Worm (Caenorhabditis elegans) whole organism, L1 larva: ENCODE results near the gene smf-1.

Source experiments
- ces-1 ChIP-seq: fragments of 150-350 bp; optimal IDR thresholded peaks from 2 replicates; lab custom pipeline; 2014; ENCODE audit warnings: missing biosample characterization, missing genetic modification reagents, missing genetic modification characterization
- jun-1 ChIP-seq: fragments of 150-350 bp; optimal IDR thresholded peaks from 2 replicates; lab custom pipeline; 2014; ENCODE audit warnings: missing biosample characterization, missing genetic modification reagents, missing genetic modification characterization
- lin-14 ChIP-seq: fragments of 200-800 bp; sonication (Bioruptor generic); optimal IDR thresholded peaks from 2 replicates; lab custom pipeline; 2018; ENCODE audit warnings: mild to moderate bottlenecking, missing genetic modification characterization, moderate library complexity, missing compliant biosample characterization
- unc-130 ChIP-seq: fragments of 150-350 bp; optimal IDR thresholded peaks from 2 replicates; lab custom pipeline; 2017; ENCODE audit warnings: missing biosample characterization, missing genetic modification characterization, inconsistent platforms

- TF ChIP-seq jun-1 (tag; lab: Kevin White, UChicago), result no peak
- TF ChIP-seq ces-1 (GFP tag; lab: Kevin White, UChicago), result no peak
- no peak for TF ChIP-seq unc-130 (tag; lab: Kevin White, UChicago)
- no peak for TF ChIP-seq lin-14
These were observed 50.3 kb downstream of the smf-1 start, which contains the start of gene col-172 for ce11 chrX:6672519-6672918.
